Fruit fly (Drosophila melanogaster) Kc167 (cell line): ENCODE results near the gene Jon74E.

Experiments
- Myc ChIP-seq: fragments of >200 bp; optimal IDR thresholded peaks from 2 replicates; lab custom pipeline; 2017; ENCODE audit warnings: missing external identifiers
- Sin3A ChIP-seq: fragments of >200 bp; optimal IDR thresholded peaks from 2 replicates; lab custom pipeline; 2018; ENCODE audit warnings: missing external identifiers
- h ChIP-seq: fragments of >200 bp; optimal IDR thresholded peaks from 3 replicates; lab custom pipeline; 2018; ENCODE audit warnings: missing external identifiers
- insv ChIP-seq: fragments of >200 bp; optimal IDR thresholded peaks from 3 replicates; lab custom pipeline; 2018; ENCODE audit warnings: missing external identifiers
- psq ChIP-seq: fragments of >200 bp; optimal IDR thresholded peaks from 2 replicates; lab custom pipeline; 2017; ENCODE audit warnings: missing external identifiers

DNA sequence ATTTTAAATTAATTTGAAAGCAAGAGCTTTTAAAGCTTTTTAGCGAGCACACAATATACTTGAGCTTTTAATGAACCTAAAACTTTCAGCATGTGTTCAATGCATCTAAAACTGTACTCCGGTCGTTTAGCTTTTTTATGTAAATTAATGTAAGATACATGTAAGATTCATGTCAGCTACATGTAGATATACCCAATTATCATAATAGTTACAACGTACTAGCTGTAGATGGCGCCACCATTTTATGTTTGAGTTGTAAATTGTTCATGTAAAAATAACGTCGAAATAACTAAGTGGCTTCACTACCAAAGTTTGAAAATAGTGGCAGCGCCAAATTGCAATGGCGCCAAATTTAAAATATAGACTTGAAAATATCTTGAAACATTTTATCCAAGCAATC, 48.0 kb upstream of the Jon74E start:
- TF ChIP-seq Sin3A (lab: Kevin White, UChicago) = no peak
- TF ChIP-seq psq = no peak
- no peak for TF ChIP-seq h
- TF ChIP-seq Myc (lab: Kevin White, UChicago) = no peak
- no peak for TF ChIP-seq insv (lab: Kevin White, UChicago)
